Worm (Caenorhabditis elegans): ENCODE measurements around the gene K10D11.3.

The K10D11.3 gene

ce11 chrIV:12977650-12978049 is 8.3 kb downstream of the K10D11.3 start:
- TF ChIP-seq mdl-1 (tag; optimal IDR thresholded peaks at IDR 0.05): no peak
- no peak for TF ChIP-seq ama-1 (optimal IDR thresholded peaks at IDR 0.05)
- TF ChIP-seq sma-9 (GFP tag; optimal IDR thresholded peaks at IDR 0.05): no peak
- TF ChIP-seq sma-9 (tag; optimal IDR thresholded peaks at IDR 0.05): no peak
- no peak for TF ChIP-seq crh-2 (tag; optimal IDR thresholded peaks at IDR 0.05)
- no peak for TF ChIP-seq F13H6.1 (tag; optimal IDR thresholded peaks at IDR 0.05)
- TF ChIP-seq elt-1 (tag; optimal IDR thresholded peaks at IDR 0.05): no peak
- TF ChIP-seq aly-2 (tag; optimal IDR thresholded peaks at IDR 0.05): no peak
- no peak for TF ChIP-seq fos-1 (tag; optimal IDR thresholded peaks at IDR 0.05)
- no peak for TF ChIP-seq alr-1 (tag; optimal IDR thresholded peaks at IDR 0.05)
- TF ChIP-seq unc-39 (tag; optimal IDR thresholded peaks at IDR 0.05): no peak
- TF ChIP-seq gmeb-1 (tag; optimal IDR thresholded peaks at IDR 0.05): no peak
- TF ChIP-seq ceh-16 (tag; optimal IDR thresholded peaks at IDR 0.05): no peak
- no peak for TF ChIP-seq nhr-11 (tag; optimal IDR thresholded peaks at IDR 0.05)
- TF ChIP-seq lin-39 (tag; optimal IDR thresholded peaks at IDR 0.05): no peak

ce11 chrIV:12975981-12976380 is 10.0 kb downstream of the K10D11.3 start, which contains the start of gene dod-17:
dod-17 (plus strand) TSS chrIV:12976303.
- TF ChIP-seq elt-1 (tag; optimal IDR thresholded peaks at IDR 0.05) (no peak), fos-1 (tag; optimal IDR thresholded peaks at IDR 0.05) (peak; percentile 56)

DNA sequence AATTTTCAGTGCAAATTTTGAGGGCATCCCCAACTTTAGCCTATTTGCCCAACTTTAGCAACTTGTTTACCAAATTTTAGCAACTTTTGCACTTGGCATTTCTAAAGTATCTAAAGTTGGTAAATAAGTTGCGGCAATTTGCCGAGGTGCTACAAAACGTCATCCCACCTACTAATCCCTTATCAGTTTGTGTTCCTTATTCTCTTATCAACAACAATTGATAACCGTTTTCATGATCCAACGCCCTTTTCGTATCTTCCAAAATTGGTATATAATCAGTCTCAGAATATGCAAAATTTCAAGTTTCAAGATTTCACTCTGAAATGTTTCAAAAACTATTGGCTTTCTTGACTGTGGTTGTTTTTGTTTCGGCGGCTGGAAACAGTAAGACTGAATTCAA is 12.6 kb downstream of the K10D11.3 start, which contains the start of gene F55G11.4:
Gene F55G11.4 (plus strand): TSS at position 289 of the 400 bp plus-strand sequence.
- no peak for TF ChIP-seq ztf-11 (tag; optimal IDR thresholded peaks at IDR 0.05)
- no peak for TF ChIP-seq mab-5 (tag; optimal IDR thresholded peaks at IDR 0.05)
- TF ChIP-seq lin-11 (tag; optimal IDR thresholded peaks at IDR 0.05): no peak
- no peak for TF ChIP-seq unc-55 (GFP tag; optimal IDR thresholded peaks at IDR 0.05)
- TF ChIP-seq elt-1 (tag; optimal IDR thresholded peaks at IDR 0.05): no peak
- no peak for TF ChIP-seq ceh-82 (tag; optimal IDR thresholded peaks at IDR 0.05)
- no peak for TF ChIP-seq nhr-25 (tag; optimal IDR thresholded peaks at IDR 0.05)
- TF ChIP-seq dmd-4 (tag; optimal IDR thresholded peaks at IDR 0.05): no peak
- no peak for TF ChIP-seq nhr-129 (tag; optimal IDR thresholded peaks at IDR 0.05)
- no peak for TF ChIP-seq nhr-23 (tag; optimal IDR thresholded peaks at IDR 0.05)
- TF ChIP-seq nhr-6 (tag; optimal IDR thresholded peaks at IDR 0.05): no peak
- TF ChIP-seq sma-9 (GFP tag; optimal IDR thresholded peaks at IDR 0.05): peak; percentile 10
- TF ChIP-seq sma-9 (tag; optimal IDR thresholded peaks at IDR 0.05): no peak
- TF ChIP-seq gmeb-1 (tag; optimal IDR thresholded peaks at IDR 0.05): no peak
- TF ChIP-seq fos-1 (tag; optimal IDR thresholded peaks at IDR 0.05): peak; percentile 43
- no peak for TF ChIP-seq R02D3.7 (tag; optimal IDR thresholded peaks at IDR 0.05)
- no peak for TF ChIP-seq nhr-237 (tag; optimal IDR thresholded peaks at IDR 0.05)
- TF ChIP-seq aly-2 (tag; optimal IDR thresholded peaks at IDR 0.05): no peak

DNA sequence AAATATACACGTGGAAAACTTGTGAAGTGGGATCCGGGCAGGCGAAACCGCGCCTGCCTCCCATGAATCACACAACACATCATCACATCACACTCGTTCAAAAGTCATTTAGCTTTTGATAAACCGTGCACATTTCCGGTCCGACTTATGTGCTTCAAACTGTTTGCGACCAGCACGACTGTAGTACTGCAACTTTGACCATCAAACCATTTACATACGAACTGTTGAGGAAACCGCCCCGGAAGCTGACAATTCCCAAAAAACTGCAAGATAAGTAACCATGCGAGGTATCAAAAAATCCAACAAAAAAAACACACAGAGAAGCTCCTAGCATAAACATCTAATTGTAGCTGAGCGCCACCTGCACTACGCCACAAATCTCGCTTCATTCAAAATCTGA is 13.2 kb downstream of the K10D11.3 start:
- no peak for TF ChIP-seq sma-3 (GFP tag; optimal IDR thresholded peaks at IDR 0.05)
- TF ChIP-seq ceh-16 (tag; optimal IDR thresholded peaks at IDR 0.05): no peak
- no peak for TF ChIP-seq peb-1 (tag; optimal IDR thresholded peaks at IDR 0.05)
- TF ChIP-seq nhr-11 (tag; optimal IDR thresholded peaks at IDR 0.05): no peak
- no peak for TF ChIP-seq zag-1 (tag; optimal IDR thresholded peaks at IDR 0.05)
- no peak for TF ChIP-seq crh-2 (tag; optimal IDR thresholded peaks at IDR 0.05)

- TF ChIP-seq sma-3 (GFP tag; optimal IDR thresholded peaks at IDR 0.05) (no peak), fos-1 (tag; optimal IDR thresholded peaks at IDR 0.05) (peak; percentile 41)
Measured at ce11 chrIV:12971994-12972520, 13.9 kb downstream of the K10D11.3 start.

DNA sequence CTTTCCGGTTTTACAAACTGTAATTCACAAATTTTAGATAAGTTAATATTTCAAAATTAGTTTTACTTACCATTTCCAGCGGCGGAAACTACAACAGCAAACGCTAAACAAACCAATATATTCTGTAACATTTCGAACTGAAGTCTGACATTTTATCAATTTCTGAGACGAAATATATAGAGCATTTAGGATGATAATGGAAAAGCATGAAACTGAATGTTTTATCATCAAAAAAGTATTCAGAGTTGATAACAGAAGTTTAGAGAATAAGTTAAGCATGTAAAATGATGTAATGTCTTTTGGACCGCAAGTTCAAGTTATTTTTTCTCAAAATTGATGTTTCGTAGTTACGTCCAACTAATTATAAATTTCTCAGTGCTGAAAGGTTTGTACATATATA is 16.8 kb downstream of the K10D11.3 start, which contains the start of gene F55G11.2:
Gene F55G11.2 (minus strand): TSS at position 149 of the 400 bp plus-strand sequence.
- peak; percentile 82 for TF ChIP-seq fos-1 (tag; optimal IDR thresholded peaks at IDR 0.05)
- TF ChIP-seq ztf-1 (GFP tag; conservative IDR thresholded peaks at IDR 0.05): no peak
- TF ChIP-seq skn-1 (tag; optimal IDR thresholded peaks at IDR 0.05): peak; percentile 21
- no peak for TF ChIP-seq mdl-1 (tag; optimal IDR thresholded peaks at IDR 0.05)
- no peak for TF ChIP-seq sma-3 (GFP tag; optimal IDR thresholded peaks at IDR 0.05)
- TF ChIP-seq sem-4 (tag; optimal IDR thresholded peaks at IDR 0.05): no peak

All from whole organism, L2 larva.